Fruit fly (Drosophila melanogaster) whole organism, embryonic: ENCODE data around the gene CG45428.

Source experiments
- Adf1 ChIP-seq: fragments of 200-800 bp; sonication (Bioruptor generic); IDR thresholded peaks from 2 replicates; pipeline ENCODE4 v1.3.6; 2022; ENCODE audit warnings: missing biosample characterization, missing genetic modification characterization
- Atf-2 ChIP-seq: fragments of 200-800 bp; sonication (Bioruptor generic); optimal IDR thresholded peaks from 2 replicates; lab custom pipeline; 2016; ENCODE audit warnings: missing biosample characterization, missing genetic modification characterization
- Atf6 ChIP-seq: fragments of 200-800 bp; sonication (Bioruptor generic); IDR thresholded peaks from 2 replicates; pipeline ENCODE4 v1.3.6; 2022; ENCODE audit warnings: missing biosample characterization, missing genetic modification characterization
- BtbVII ChIP-seq: fragments of 200-800 bp; sonication (Bioruptor generic); optimal IDR thresholded peaks from 3 replicates; lab custom pipeline; 2017; ENCODE audit warnings: missing biosample characterization, mild to moderate bottlenecking, missing genetic modification characterization
- CG11695 ChIP-seq: fragments of 200-800 bp; sonication (Bioruptor generic); IDR thresholded peaks from 3 replicates; pipeline ENCODE4 v1.3.6; 2022; ENCODE audit warnings: missing biosample characterization, missing genetic modification characterization
- CG11723 ChIP-seq: fragments of 200-800 bp; sonication (Bioruptor generic); optimal IDR thresholded peaks from 2 replicates; lab custom pipeline; 2017; ENCODE audit warnings: missing biosample characterization, mild to moderate bottlenecking, missing genetic modification characterization
- CG12236 ChIP-seq: fragments of 200-800 bp; sonication (Bioruptor generic); optimal IDR thresholded peaks from 2 replicates; lab custom pipeline; 2016; ENCODE audit warnings: missing biosample characterization, missing genetic modification characterization
- CG12659 ChIP-seq: fragments of 200-800 bp; sonication (Bioruptor generic); optimal IDR thresholded peaks from 3 replicates; lab custom pipeline; 2017; ENCODE audit warnings: mild to moderate bottlenecking, missing biosample characterization, missing genetic modification reagents, missing genetic modification characterization
- CG12744 ChIP-seq: fragments of 200-800 bp; sonication (Bioruptor generic); optimal IDR thresholded peaks from 2 replicates; lab custom pipeline; 2016; ENCODE audit warnings: missing biosample characterization, missing genetic modification characterization
- CG13287 ChIP-seq: fragments of 200-800 bp; sonication (Bioruptor generic); IDR thresholded peaks from 2 replicates; pipeline ENCODE4 v1.3.6; 2022; ENCODE audit warnings: missing biosample characterization, missing genetic modification characterization; ENCODE audit not compliant: partially characterized antibody
- CG13424 ChIP-seq: fragments of 200-800 bp; sonication (Bioruptor generic); optimal IDR thresholded peaks from 2 replicates; lab custom pipeline; 2019; ENCODE audit warnings: missing biosample characterization, mild to moderate bottlenecking, missing genetic modification characterization, moderate library complexity
- CG13775 ChIP-seq: fragments of 200-800 bp; sonication (Bioruptor generic); optimal IDR thresholded peaks from 3 replicates; lab custom pipeline; 2017; ENCODE audit warnings: missing biosample characterization, mild to moderate bottlenecking, missing genetic modification characterization
- CG14014 ChIP-seq: fragments of 200-800 bp; sonication (Bioruptor generic); IDR thresholded peaks from 2 replicates; pipeline ENCODE4 v1.3.6; 2022; ENCODE audit warnings: missing biosample characterization, missing genetic modification characterization
- CG15073 ChIP-seq: fragments of 200-800 bp; sonication (Bioruptor generic); optimal IDR thresholded peaks from 2 replicates; lab custom pipeline; 2016; ENCODE audit warnings: missing biosample characterization, missing genetic modification characterization
- CG15601 ChIP-seq: fragments of 200-800 bp; sonication (Bioruptor generic); optimal IDR thresholded peaks from 3 replicates; lab custom pipeline; 2019; ENCODE audit warnings: missing biosample characterization, mild to moderate bottlenecking, missing genetic modification characterization, moderate library complexity
- CG1602 ChIP-seq: fragments of 200-800 bp; sonication (Bioruptor generic); optimal IDR thresholded peaks from 3 replicates; lab custom pipeline; 2016; ENCODE audit warnings: missing biosample characterization, missing genetic modification characterization
- CG16813 ChIP-seq: fragments of 200-800 bp; sonication (Bioruptor generic); IDR thresholded peaks from 3 replicates; pipeline ENCODE4 v1.3.6; 2022; ENCODE audit warnings: missing biosample characterization, missing genetic modification characterization; ENCODE audit not compliant: partially characterized antibody
- CG17359 ChIP-seq: fragments of 200-800 bp; sonication (Bioruptor generic); optimal IDR thresholded peaks from 3 replicates; lab custom pipeline; 2018; ENCODE audit warnings: missing biosample characterization, mild to moderate bottlenecking, missing genetic modification characterization, moderate library complexity
- CG17385 ChIP-seq: fragments of 200-800 bp; sonication (Bioruptor generic); optimal IDR thresholded peaks from 3 replicates; lab custom pipeline; 2018; ENCODE audit warnings: missing biosample characterization, mild to moderate bottlenecking, missing genetic modification characterization
- CG18619 ChIP-seq: fragments of 200-800 bp; sonication (Bioruptor generic); optimal IDR thresholded peaks from 3 replicates; lab custom pipeline; 2017; ENCODE audit warnings: missing biosample characterization, mild to moderate bottlenecking, missing genetic modification characterization
- CG2875 ChIP-seq: fragments of 200-800 bp; sonication (Bioruptor generic); optimal IDR thresholded peaks from 2 replicates; lab custom pipeline; 2017; ENCODE audit warnings: missing biosample characterization, mild to moderate bottlenecking, missing genetic modification characterization, missing genetic modification reagents
- CG31365 ChIP-seq: fragments of 200-800 bp; sonication (Bioruptor generic); optimal IDR thresholded peaks from 2 replicates; lab custom pipeline; 2018; ENCODE audit warnings: missing biosample characterization, mild to moderate bottlenecking, missing genetic modification characterization
- CG32772 ChIP-seq: fragments of 200-800 bp; sonication (Bioruptor generic); IDR thresholded peaks from 2 replicates; pipeline ENCODE4 v1.3.6; 2022; ENCODE audit warnings: missing biosample characterization, missing genetic modification characterization
- CG34422 ChIP-seq: fragments of 200-800 bp; sonication (Bioruptor generic); IDR thresholded peaks from 3 replicates; pipeline ENCODE4 v1.3.6; 2022; ENCODE audit warnings: missing biosample characterization, missing genetic modification characterization
- CG3838 ChIP-seq: fragments of 200-800 bp; sonication (Bioruptor generic); optimal IDR thresholded peaks from 3 replicates; lab custom pipeline; 2016; ENCODE audit warnings: missing biosample characterization, missing genetic modification characterization
- CG8944 ChIP-seq: fragments of 200-800 bp; sonication (Bioruptor generic); optimal IDR thresholded peaks from 3 replicates; lab custom pipeline; 2016; ENCODE audit warnings: missing biosample characterization, missing genetic modification characterization
- CoRest ChIP-seq: fragments of 200-800 bp; sonication (Bioruptor generic); optimal IDR thresholded peaks from 3 replicates; lab custom pipeline; 2018; ENCODE audit warnings: missing biosample characterization, mild to moderate bottlenecking, missing genetic modification characterization, moderate library complexity
- Fer2 ChIP-seq: fragments of 200-800 bp; sonication (Bioruptor generic); optimal IDR thresholded peaks from 2 replicates; lab custom pipeline; 2018; ENCODE audit warnings: missing biosample characterization, mild to moderate bottlenecking, missing genetic modification characterization, moderate library complexity
- HmgD ChIP-seq: fragments of 200-800 bp; sonication (Bioruptor generic); optimal IDR thresholded peaks from 3 replicates; lab custom pipeline; 2016; ENCODE audit warnings: missing biosample characterization, missing genetic modification characterization
- Mad ChIP-seq: fragments of 200-800 bp; sonication (Bioruptor generic); optimal IDR thresholded peaks from 2 replicates; lab custom pipeline; 2016; ENCODE audit warnings: missing biosample characterization, missing genetic modification characterization
- NC2β ChIP-seq: fragments of 200-800 bp; sonication (Bioruptor generic); optimal IDR thresholded peaks from 2 replicates; lab custom pipeline; 2016; ENCODE audit warnings: missing biosample characterization, missing genetic modification characterization
- Optix ChIP-seq: fragments of 200-800 bp; sonication (Bioruptor generic); IDR thresholded peaks from 3 replicates; pipeline ENCODE4 v1.3.6; 2022; ENCODE audit warnings: missing biosample characterization, missing genetic modification characterization
- chn ChIP-seq: fragments of 200-800 bp; sonication (Bioruptor generic); optimal IDR thresholded peaks from 2 replicates; lab custom pipeline; 2016; ENCODE audit warnings: missing biosample characterization, missing genetic modification characterization
- crc ChIP-seq: fragments of 200-800 bp; sonication (Bioruptor generic); optimal IDR thresholded peaks from 2 replicates; lab custom pipeline; 2016; ENCODE audit warnings: missing biosample characterization, missing genetic modification characterization
- danr ChIP-seq: fragments of 200-800 bp; sonication (Bioruptor generic); IDR thresholded peaks from 2 replicates; pipeline ENCODE4 v1.3.6; 2022; ENCODE audit warnings: missing biosample characterization, missing genetic modification characterization
- dmrt11E ChIP-seq: fragments of 200-800 bp; sonication (Bioruptor generic); optimal IDR thresholded peaks from 3 replicates; lab custom pipeline; 2018; ENCODE audit warnings: missing biosample characterization, mild to moderate bottlenecking, missing genetic modification characterization, moderate library complexity
- dmrt99B ChIP-seq: fragments of 200-800 bp; sonication (Bioruptor generic); optimal IDR thresholded peaks from 2 replicates; lab custom pipeline; 2018; ENCODE audit warnings: missing biosample characterization, mild to moderate bottlenecking, missing genetic modification characterization, moderate library complexity
- ftz-f1 ChIP-seq: fragments of 200-800 bp; sonication (Bioruptor generic); optimal IDR thresholded peaks from 2 replicates; lab custom pipeline; 2016; ENCODE audit warnings: missing biosample characterization, missing genetic modification characterization
- gem ChIP-seq: fragments of 200-800 bp; sonication (Bioruptor generic); optimal IDR thresholded peaks from 2 replicates; lab custom pipeline; 2019; ENCODE audit warnings: missing biosample characterization, mild to moderate bottlenecking, missing genetic modification characterization, moderate library complexity
- gfzf ChIP-seq: fragments of 200-800 bp; sonication (Bioruptor generic); optimal IDR thresholded peaks from 2 replicates; lab custom pipeline; 2016; ENCODE audit warnings: missing biosample characterization, mild to moderate bottlenecking, missing genetic modification characterization, moderate library complexity
- gt ChIP-seq: fragments of 200-800 bp; sonication (Bioruptor generic); IDR thresholded peaks from 2 replicates; pipeline ENCODE4 v1.3.6; 2022; ENCODE audit warnings: missing biosample characterization, missing genetic modification characterization
- kni ChIP-seq: fragments of 200-800 bp; sonication (Bioruptor generic); optimal IDR thresholded peaks from 3 replicates; lab custom pipeline; 2017; ENCODE audit warnings: mild to moderate bottlenecking, missing biosample characterization, missing genetic modification reagents, missing genetic modification characterization
- lab ChIP-seq: fragments of 200-800 bp; sonication (Bioruptor generic); optimal IDR thresholded peaks from 3 replicates; lab custom pipeline; 2017; ENCODE audit warnings: missing biosample characterization, missing genetic modification characterization, mild to moderate bottlenecking, moderate library complexity, missing genetic modification reagents
- mam ChIP-seq: fragments of 200-800 bp; sonication (Bioruptor generic); optimal IDR thresholded peaks from 3 replicates; lab custom pipeline; 2016; ENCODE audit warnings: missing biosample characterization, missing genetic modification characterization
- pho ChIP-seq: fragments of 200-800 bp; sonication (Bioruptor generic); optimal IDR thresholded peaks from 2 replicates; lab custom pipeline; 2016; ENCODE audit warnings: missing biosample characterization, missing genetic modification characterization
- pum ChIP-seq: fragments of 200-800 bp; sonication (Bioruptor generic); optimal IDR thresholded peaks from 2 replicates; lab custom pipeline; 2016; ENCODE audit warnings: missing biosample characterization, missing genetic modification characterization
- rib ChIP-seq: fragments of 200-800 bp; sonication (Bioruptor generic); IDR thresholded peaks from 2 replicates; pipeline ENCODE4 v1.3.6; 2022; ENCODE audit warnings: missing biosample characterization, missing genetic modification characterization
- run ChIP-seq: fragments of 200-800 bp; sonication (Bioruptor generic); optimal IDR thresholded peaks from 3 replicates; lab custom pipeline; 2018; ENCODE audit warnings: missing biosample characterization, mild to moderate bottlenecking, missing genetic modification characterization
- tin ChIP-seq: fragments of 200-800 bp; sonication (Bioruptor generic); optimal IDR thresholded peaks from 3 replicates; lab custom pipeline; 2016; ENCODE audit warnings: missing biosample characterization, missing genetic modification characterization
- trem ChIP-seq: fragments of 200-800 bp; optimal IDR thresholded peaks from 3 replicates; lab custom pipeline; 2019; ENCODE audit warnings: missing biosample characterization, mild to moderate bottlenecking, missing genetic modification characterization, moderate library complexity

Gene CG45428

dm6 chr3L:22835144-22835964 is 1.5 kb downstream of the CG45428 start, which contains the start of gene jim (continued):
- peak; percentile 6 for TF ChIP-seq CG17385
- TF ChIP-seq CG2875 (GFP tag; lab: Kevin White, UChicago) = no peak
- TF ChIP-seq Atf6 (GFP tag; lab: Robert Waterston, UW) = peak; percentile 32; the same call in 1 of the 2 replicates
- no peak for TF ChIP-seq gt (GFP tag; lab: Robert Waterston, UW)
- no peak for TF ChIP-seq CG3838 (GFP tag; lab: Kevin White, UChicago)
- no peak for TF ChIP-seq CG8944 (GFP tag; lab: Kevin White, UChicago)
- no peak for TF ChIP-seq kni
- no peak for TF ChIP-seq dmrt99B (tag; lab: Kevin White, UChicago)
- TF ChIP-seq CG15073 (GFP tag; lab: Kevin White, UChicago) = no peak
- no peak for TF ChIP-seq Fer2 (tag; lab: Kevin White, UChicago)
- no peak for TF ChIP-seq CG13424 (tag; lab: Kevin White, UChicago)
- TF ChIP-seq run (tag; lab: Kevin White, UChicago) = no peak
- TF ChIP-seq CG12659 (GFP tag; lab: Kevin White, UChicago) = no peak
- no peak for TF ChIP-seq NC2β (GFP tag; lab: Kevin White, UChicago)
- no peak; the same call in 1 of the 2 replicates for TF ChIP-seq danr (GFP tag; lab: Robert Waterston, UW)
- no peak for TF ChIP-seq HmgD (GFP tag; lab: Kevin White, UChicago)
- no peak for TF ChIP-seq chn
- 0 out of 3 replicates have a peak, but pooled peaks have one; percentile 8 for TF ChIP-seq CG11695 (GFP tag; lab: Robert Waterston, UW)
- no peak for TF ChIP-seq CoRest (tag; lab: Kevin White, UChicago)
- no peak for TF ChIP-seq CG12236
- TF ChIP-seq ftz-f1 (GFP tag; lab: Kevin White, UChicago) = peak; percentile 18
- TF ChIP-seq Optix (GFP tag; lab: Robert Waterston, UW) = no peak
- TF ChIP-seq CG17359 (tag; lab: Kevin White, UChicago) = no peak
- TF ChIP-seq CG18619 (GFP tag; lab: Kevin White, UChicago) = no peak
- TF ChIP-seq Adf1 (GFP tag; lab: Robert Waterston, UW) = peak; percentile 98
- TF ChIP-seq mam (GFP tag; lab: Kevin White, UChicago) = no peak
- TF ChIP-seq gem (tag; lab: Kevin White, UChicago) = no peak
- peak; percentile 29; the same call in 1 of the 3 replicates for TF ChIP-seq CG34422 (GFP tag; lab: Robert Waterston, UW)
- TF ChIP-seq CG13775 (GFP tag; lab: Kevin White, UChicago) = no peak
- TF ChIP-seq lab (GFP tag; lab: Kevin White, UChicago) = peak; percentile 58
- no peak for TF ChIP-seq CG12744 (GFP tag; lab: Kevin White, UChicago)
- no peak for TF ChIP-seq gfzf (GFP tag; lab: Kevin White, UChicago)
- TF ChIP-seq CG32772 = no peak
- TF ChIP-seq pum (GFP tag; lab: Kevin White, UChicago) = no peak
- TF ChIP-seq CG14014 = no peak
- TF ChIP-seq BtbVII = peak; percentile 25
- no peak for TF ChIP-seq CG1602 (GFP tag; lab: Kevin White, UChicago)
- no peak for TF ChIP-seq crc
- TF ChIP-seq CG13287 = peak; percentile 65
- TF ChIP-seq CG11723 (GFP tag; lab: Kevin White, UChicago) = peak; percentile 14
- no peak for TF ChIP-seq CG31365
- TF ChIP-seq trem (tag; lab: Kevin White, UChicago) = no peak
- TF ChIP-seq Atf-2 (GFP tag; lab: Kevin White, UChicago) = no peak
- TF ChIP-seq dmrt11E (tag; lab: Kevin White, UChicago) = no peak
- no peak for TF ChIP-seq pho (GFP tag; lab: Kevin White, UChicago)
- TF ChIP-seq Mad (GFP tag; lab: Kevin White, UChicago) = no peak
- TF ChIP-seq CG16813 (GFP tag; lab: Robert Waterston, UW) = no peak
- peak; percentile 95 for TF ChIP-seq rib
- no peak for TF ChIP-seq tin (GFP tag; lab: Kevin White, UChicago)
- TF ChIP-seq CG15601 (tag; lab: Kevin White, UChicago) = no peak
